Worm (Caenorhabditis elegans) whole organism, L4/young adult: ENCODE results near the gene dmsr-1.
"Not testable (repeated sequence)": the region's sequence is repeated elsewhere in the genome, so short reads cannot be mapped to it uniquely, and the experiment has no call there.

Experiments
- W03F9.2 ChIP-seq: fragments of 150-350 bp; optimal IDR thresholded peaks from 2 replicates; lab custom pipeline; 2014; ENCODE audit warnings: missing biosample characterization, missing genetic modification characterization
- him-1 ChIP-seq: sonication (generic microtip); optimal IDR thresholded peaks from 2 replicates; lab custom pipeline; 2016; ENCODE audit warnings: missing genotype, missing genetic modification reagents, missing genetic modification characterization, missing compliant biosample characterization

DNA sequence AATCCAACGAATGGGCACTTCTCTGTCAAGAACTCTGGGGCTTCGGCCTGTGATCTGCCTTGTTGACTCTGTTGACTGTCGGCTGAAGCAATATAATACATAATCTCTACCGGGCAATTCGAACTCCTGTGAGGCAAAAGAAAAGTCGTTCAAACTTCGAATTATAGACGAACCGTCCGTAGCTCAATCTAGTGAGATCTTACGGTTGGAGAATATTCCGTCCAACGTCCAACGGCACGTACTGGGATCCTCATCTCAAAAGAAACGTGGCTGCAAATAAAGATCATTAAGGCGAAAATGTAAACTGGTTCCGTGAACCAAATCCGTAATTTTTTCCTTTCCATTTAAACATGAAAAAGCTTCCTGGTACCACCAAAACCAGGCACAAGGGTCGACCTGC, 42.2 kb downstream of the dmsr-1 start, which contains the start of gene T11F9.14:
- TF ChIP-seq W03F9.2, him-1 (tag; lab: Kevin White, UChicago): not testable (repeated sequence)
